Fruit fly (Drosophila melanogaster) whole organism, embryonic: ENCODE measurements around the gene CG13676.

Experiments used
- Abd-B ChIP-seq: fragments of 200-800 bp; sonication (Bioruptor generic); optimal IDR thresholded peaks from 2 replicates; lab custom pipeline; 2018; ENCODE audit warnings: missing biosample characterization, mild to moderate bottlenecking, missing genetic modification characterization, moderate library complexity
- Ada2b ChIP-seq: fragments of 200-800 bp; sonication (Bioruptor generic); IDR thresholded peaks from 2 replicates; pipeline ENCODE4 v1.3.6; 2022; ENCODE audit warnings: missing biosample characterization, missing genetic modification characterization
- Atf-2 ChIP-seq: fragments of 200-800 bp; sonication (Bioruptor generic); optimal IDR thresholded peaks from 2 replicates; lab custom pipeline; 2016; ENCODE audit warnings: missing biosample characterization, missing genetic modification characterization
- B-H1 ChIP-seq: fragments of 200-800 bp; sonication (Bioruptor generic); IDR thresholded peaks from 3 replicates; pipeline ENCODE4 v1.3.6; 2022; ENCODE audit warnings: missing biosample characterization, missing genetic modification characterization
- Blimp-1 ChIP-seq: fragments of 200-800 bp; sonication (Bioruptor generic); optimal IDR thresholded peaks from 3 replicates; lab custom pipeline; 2018; ENCODE audit warnings: missing biosample characterization, missing genetic modification characterization, mild to moderate bottlenecking, moderate library complexity, missing genetic modification reagents
- CG10543 ChIP-seq: fragments of 200-800 bp; sonication (Bioruptor generic); optimal IDR thresholded peaks from 3 replicates; lab custom pipeline; 2017; ENCODE audit warnings: missing biosample characterization, mild to moderate bottlenecking, missing genetic modification characterization, moderate library complexity
- CG10959 ChIP-seq: fragments of 200-800 bp; sonication (Bioruptor generic); IDR thresholded peaks from 2 replicates; pipeline ENCODE4 v1.3.6; 2022; ENCODE audit warnings: missing biosample characterization, missing genetic modification characterization
- CG11093 ChIP-seq: fragments of 200-800 bp; sonication (Bioruptor generic); IDR thresholded peaks from 3 replicates; pipeline ENCODE4 v1.3.6; 2022; ENCODE audit warnings: missing biosample characterization, missing genetic modification characterization
- CG12769 ChIP-seq: fragments of 200-800 bp; sonication (Bioruptor generic); optimal IDR thresholded peaks from 2 replicates; lab custom pipeline; 2019; ENCODE audit warnings: missing biosample characterization, mild to moderate bottlenecking, missing genetic modification characterization, moderate library complexity
- CG13123 ChIP-seq: fragments of 200-800 bp; sonication (Bioruptor generic); optimal IDR thresholded peaks from 2 replicates; lab custom pipeline; 2016; ENCODE audit warnings: missing biosample characterization, missing genetic modification characterization
- CG14860 ChIP-seq: fragments of 200-800 bp; sonication (Bioruptor generic); IDR thresholded peaks from 3 replicates; pipeline ENCODE4 v1.3.6; 2022; ENCODE audit warnings: missing biosample characterization, missing genetic modification characterization; ENCODE audit not compliant: partially characterized antibody
- CG1529 ChIP-seq: fragments of 200-800 bp; sonication (Bioruptor generic); optimal IDR thresholded peaks from 3 replicates; lab custom pipeline; 2018; ENCODE audit warnings: missing biosample characterization, missing genetic modification characterization
- CG17802 ChIP-seq: fragments of 200-800 bp; sonication (Bioruptor generic); optimal IDR thresholded peaks from 2 replicates; lab custom pipeline; 2018; ENCODE audit warnings: missing biosample characterization, mild to moderate bottlenecking, missing genetic modification characterization, moderate library complexity
- CG18262 ChIP-seq: fragments of 200-800 bp; optimal IDR thresholded peaks from 3 replicates; lab custom pipeline; 2019; ENCODE audit warnings: missing biosample characterization, mild to moderate bottlenecking, missing genetic modification characterization, moderate library complexity
- CG2116 ChIP-seq: fragments of 200-800 bp; sonication (Bioruptor generic); optimal IDR thresholded peaks from 3 replicates; lab custom pipeline; 2018; ENCODE audit warnings: missing biosample characterization, mild to moderate bottlenecking, missing genetic modification characterization
- CG31365 ChIP-seq: fragments of 200-800 bp; sonication (Bioruptor generic); optimal IDR thresholded peaks from 2 replicates; lab custom pipeline; 2018; ENCODE audit warnings: missing biosample characterization, mild to moderate bottlenecking, missing genetic modification characterization
- CG31388 ChIP-seq: fragments of 200-800 bp; sonication (Bioruptor generic); optimal IDR thresholded peaks from 2 replicates; lab custom pipeline; 2016; ENCODE audit warnings: missing biosample characterization, missing genetic modification characterization
- CG3838 ChIP-seq: fragments of 200-800 bp; sonication (Bioruptor generic); optimal IDR thresholded peaks from 3 replicates; lab custom pipeline; 2016; ENCODE audit warnings: missing biosample characterization, missing genetic modification characterization
- CG5180 ChIP-seq: fragments of 200-800 bp; sonication (Bioruptor generic); optimal IDR thresholded peaks from 3 replicates; lab custom pipeline; 2017; ENCODE audit warnings: missing biosample characterization, missing genetic modification characterization, mild to moderate bottlenecking, moderate library complexity, missing genetic modification reagents
- CG5245 ChIP-seq: fragments of 200-800 bp; sonication (Bioruptor generic); optimal IDR thresholded peaks from 3 replicates; lab custom pipeline; 2016; ENCODE audit warnings: missing biosample characterization, missing genetic modification characterization
- CG6813 ChIP-seq: fragments of 200-800 bp; sonication (Bioruptor generic); optimal IDR thresholded peaks from 2 replicates; lab custom pipeline; 2017; ENCODE audit warnings: missing biosample characterization, missing genetic modification characterization, mild to moderate bottlenecking, moderate library complexity, missing genetic modification reagents
- CG6854 ChIP-seq: fragments of 200-800 bp; sonication (Bioruptor generic); optimal IDR thresholded peaks from 3 replicates; lab custom pipeline; 2017; ENCODE audit warnings: missing biosample characterization, mild to moderate bottlenecking, missing genetic modification characterization
- CG8478 ChIP-seq: fragments of >200 bp; optimal IDR thresholded peaks from 2 replicates; lab custom pipeline; 2018
- CG9727 ChIP-seq: fragments of 200-800 bp; sonication (Bioruptor generic); optimal IDR thresholded peaks from 3 replicates; lab custom pipeline; 2017; ENCODE audit warnings: missing biosample characterization, mild to moderate bottlenecking, missing genetic modification characterization
- CG9876 ChIP-seq: fragments of 200-800 bp; sonication (Bioruptor generic); optimal IDR thresholded peaks from 2 replicates; lab custom pipeline; 2016; ENCODE audit warnings: missing biosample characterization, missing genetic modification characterization
- CTCF ChIP-seq: fragments of 200-800 bp; sonication (Bioruptor generic); optimal IDR thresholded peaks from 2 replicates; lab custom pipeline; 2017; ENCODE audit warnings: missing biosample characterization, mild to moderate bottlenecking, missing genetic modification characterization, moderate library complexity
- ERR ChIP-seq: fragments of 200-800 bp; sonication (Bioruptor generic); optimal IDR thresholded peaks from 2 replicates; lab custom pipeline; 2016; ENCODE audit warnings: missing biosample characterization, missing genetic modification characterization
- Hmx ChIP-seq: fragments of 200-800 bp; sonication (Bioruptor generic); optimal IDR thresholded peaks from 2 replicates; lab custom pipeline; 2016; ENCODE audit warnings: missing biosample characterization, missing genetic modification characterization
- Hr3 ChIP-seq: fragments of 200-800 bp; sonication (Bioruptor generic); optimal IDR thresholded peaks from 3 replicates; lab custom pipeline; 2016; ENCODE audit warnings: missing biosample characterization, missing genetic modification characterization
- Mes4 ChIP-seq: fragments of 200-800 bp; sonication (Bioruptor generic); optimal IDR thresholded peaks from 2 replicates; lab custom pipeline; 2016; ENCODE audit warnings: missing biosample characterization, missing genetic modification characterization
- NC2β ChIP-seq: fragments of 200-800 bp; sonication (Bioruptor generic); optimal IDR thresholded peaks from 2 replicates; lab custom pipeline; 2016; ENCODE audit warnings: missing biosample characterization, missing genetic modification characterization
- Optix ChIP-seq: fragments of 200-800 bp; sonication (Bioruptor generic); IDR thresholded peaks from 3 replicates; pipeline ENCODE4 v1.3.6; 2022; ENCODE audit warnings: missing biosample characterization, missing genetic modification characterization
- Ravus ChIP-seq: fragments of 200-800 bp; sonication (Bioruptor generic); IDR thresholded peaks from 2 replicates; pipeline ENCODE4 v1.3.6; 2022; ENCODE audit warnings: missing biosample characterization, missing genetic modification characterization
- Spps ChIP-seq: fragments of 200-800 bp; sonication (Bioruptor generic); optimal IDR thresholded peaks from 2 replicates; lab custom pipeline; 2018; ENCODE audit warnings: missing biosample characterization, mild to moderate bottlenecking, missing genetic modification characterization
- Xrp1 ChIP-seq: fragments of 200-800 bp; sonication (Bioruptor generic); IDR thresholded peaks from 2 replicates; pipeline ENCODE4 v1.3.6; 2022; ENCODE audit warnings: missing biosample characterization, missing genetic modification characterization
- amos ChIP-seq: fragments of 200-800 bp; sonication (Bioruptor generic); IDR thresholded peaks from 2 replicates; pipeline ENCODE4 v1.3.6; 2022; ENCODE audit warnings: missing biosample characterization, missing genetic modification characterization; ENCODE audit not compliant: partially characterized antibody
- ara ChIP-seq: fragments of 200-800 bp; sonication (Bioruptor generic); IDR thresholded peaks from 2 replicates; pipeline ENCODE4 v1.3.6; 2022; ENCODE audit warnings: missing biosample characterization, missing genetic modification characterization
- bigmax ChIP-seq: fragments of 200-800 bp; sonication (Bioruptor generic); optimal IDR thresholded peaks from 2 replicates; lab custom pipeline; 2018; ENCODE audit warnings: missing biosample characterization, mild to moderate bottlenecking, missing genetic modification characterization
- btn ChIP-seq: fragments of 200-800 bp; sonication (Bioruptor generic); optimal IDR thresholded peaks from 2 replicates; lab custom pipeline; 2016; ENCODE audit warnings: missing biosample characterization, missing genetic modification characterization
- caup ChIP-seq: fragments of 200-800 bp; sonication (Bioruptor generic); optimal IDR thresholded peaks from 3 replicates; lab custom pipeline; 2017; ENCODE audit warnings: missing biosample characterization, mild to moderate bottlenecking, missing genetic modification characterization, moderate library complexity; ENCODE audit not compliant: severe bottlenecking
- cg ChIP-seq: fragments of 200-800 bp; sonication (Bioruptor generic); optimal IDR thresholded peaks from 3 replicates; lab custom pipeline; 2019; ENCODE audit warnings: missing biosample characterization, mild to moderate bottlenecking, missing genetic modification characterization, moderate library complexity
- chn ChIP-seq: fragments of 200-800 bp; sonication (Bioruptor generic); optimal IDR thresholded peaks from 2 replicates; lab custom pipeline; 2016; ENCODE audit warnings: missing biosample characterization, missing genetic modification characterization
- crol ChIP-seq: fragments of 200-800 bp; sonication (Bioruptor generic); IDR thresholded peaks from 2 replicates; pipeline ENCODE4 v1.3.6; 2022; ENCODE audit warnings: missing biosample characterization, missing genetic modification characterization
- eyg ChIP-seq: fragments of 200-800 bp; sonication (Bioruptor generic); optimal IDR thresholded peaks from 3 replicates; lab custom pipeline; 2016; ENCODE audit warnings: missing biosample characterization, missing genetic modification characterization
- onecut ChIP-seq: fragments of 200-800 bp; sonication (Bioruptor generic); IDR thresholded peaks from 2 replicates; pipeline ENCODE4 v1.3.6; 2022; ENCODE audit warnings: missing biosample characterization, missing genetic modification characterization
- tup ChIP-seq: fragments of 200-800 bp; sonication (Bioruptor generic); optimal IDR thresholded peaks from 2 replicates; lab custom pipeline; 2016; ENCODE audit warnings: missing biosample characterization, mild to moderate bottlenecking, missing genetic modification characterization, moderate library complexity
- twi ChIP-seq: fragments of 200-800 bp; optimal IDR thresholded peaks from 2 replicates; lab custom pipeline; 2019; ENCODE audit warnings: missing biosample characterization, mild to moderate bottlenecking, missing genetic modification characterization, moderate library complexity
- unc-4 ChIP-seq: fragments of 200-800 bp; sonication (Bioruptor generic); IDR thresholded peaks from 2 replicates; pipeline ENCODE4 v1.3.6; 2022; ENCODE audit warnings: missing biosample characterization, missing genetic modification characterization; ENCODE audit not compliant: partially characterized antibody
- vvl ChIP-seq: fragments of 200-800 bp; sonication (Bioruptor generic); IDR thresholded peaks from 2 replicates; pipeline ENCODE4 v1.3.6; 2022; ENCODE audit warnings: missing biosample characterization, missing genetic modification characterization
- zfh2 ChIP-seq: fragments of 200-800 bp; sonication (Bioruptor generic); optimal IDR thresholded peaks from 2 replicates; lab custom pipeline; 2016; ENCODE audit warnings: missing biosample characterization, missing genetic modification characterization

Gene CG13676

dm6 chr3L:8153206-8153996, 1.8 kb upstream of the CG13676 start (continued):
- TF ChIP-seq chn (no peak), CG13123 (GFP tag; lab: Kevin White, UChicago) (no peak), twi (no peak), Blimp-1 (GFP tag; lab: Kevin White, UChicago) (peak; percentile 65), CG3838 (no peak), cg (GFP tag; lab: Kevin White, UChicago) (peak; percentile 72), zfh2 (GFP tag; lab: Kevin White, UChicago) (no peak), Mes4 (GFP tag; lab: Kevin White, UChicago) (peak; percentile 34), amos (no peak), Ada2b (GFP tag; lab: Robert Waterston, UW) (peak; percentile 50), CG6813 (GFP tag; lab: Kevin White, UChicago) (peak; percentile 41), B-H1 (GFP tag; lab: Robert Waterston, UW) (peak; percentile 26; the same call in 2 of the 3 replicates), CG31365 (tag; lab: Kevin White, UChicago) (no peak), CG2116 (GFP tag; lab: Kevin White, UChicago) (peak; percentile 5), CG5180 (GFP tag; lab: Kevin White, UChicago) (peak; percentile 49), Spps (tag; lab: Kevin White, UChicago) (no peak), NC2β (peak; percentile 10), CG1529 (GFP tag; lab: Kevin White, UChicago) (peak; percentile 51), CG31388 (GFP tag; lab: Kevin White, UChicago) (no peak), CG10959 (GFP tag; lab: Robert Waterston, UW) (no peak), CG17802 (tag; lab: Kevin White, UChicago) (no peak), crol (GFP tag; lab: Robert Waterston, UW) (no peak), Hmx (GFP tag; lab: Kevin White, UChicago) (no peak), onecut (GFP tag; lab: Robert Waterston, UW) (peak; percentile 44; the same call in 1 of the 2 replicates), CG18262 (tag; lab: Kevin White, UChicago) (peak; percentile 41), ara (peak; percentile 29; the same call in 1 of the 2 replicates), eyg (no peak), Hr3 (GFP tag; lab: Kevin White, UChicago) (peak; percentile 43), CG14860 (no peak), CG12769 (tag; lab: Kevin White, UChicago) (peak; percentile 5), CG9876 (no peak), CG6854 (GFP tag; lab: Kevin White, UChicago) (no peak), Ravus (no peak), CG11093 (GFP tag; lab: Robert Waterston, UW) (peak; percentile 26; the same call in 1 of the 3 replicates), unc-4 (GFP tag; lab: Robert Waterston, UW) (no peak), CG8478 (lab: Kevin White, UChicago) (no peak), CG9727 (peak; percentile 36), vvl (GFP tag; lab: Robert Waterston, UW) (peak; percentile 75), ERR (GFP tag; lab: Kevin White, UChicago) (no peak), Xrp1 (GFP tag; lab: Robert Waterston, UW) (peak; percentile 47; the same call in 1 of the 2 replicates), Optix (GFP tag; lab: Robert Waterston, UW) (peak; percentile 60; the same call in 2 of the 3 replicates), Atf-2 (GFP tag; lab: Kevin White, UChicago) (peak; percentile 37), CTCF (GFP tag; lab: Kevin White, UChicago) (no peak), btn (peak; percentile 36), Abd-B (GFP tag; lab: Kevin White, UChicago) (peak; percentile 33), CG5245 (GFP tag; lab: Kevin White, UChicago) (peak; percentile 46), tup (GFP tag; lab: Kevin White, UChicago) (no peak), caup (GFP tag; lab: Kevin White, UChicago) (no peak), bigmax (GFP tag; lab: Kevin White, UChicago) (no peak), CG10543 (GFP tag; lab: Kevin White, UChicago) (no peak)
